Fruit fly (Drosophila melanogaster) whole organism, adult: ENCODE data around the gene rho-4.

ENCODE experiments used
- CG11617 ChIP-seq: fragments of 200-800 bp; sonication (Bioruptor generic); optimal IDR thresholded peaks from 2 replicates; lab custom pipeline; 2017; ENCODE audit warnings: mild to moderate bottlenecking, missing biosample characterization, missing genetic modification reagents, missing genetic modification characterization
- CG33017 ChIP-seq: fragments of 200-800 bp; sonication (Bioruptor generic); optimal IDR thresholded peaks from 2 replicates; lab custom pipeline; 2018; ENCODE audit warnings: missing biosample characterization, mild to moderate bottlenecking, missing genetic modification characterization, moderate library complexity
- CG7045 ChIP-seq: fragments of 200-800 bp; sonication (Bioruptor generic); optimal IDR thresholded peaks from 2 replicates; lab custom pipeline; 2017; ENCODE audit warnings: missing biosample characterization, mild to moderate bottlenecking, missing genetic modification characterization

DNA sequence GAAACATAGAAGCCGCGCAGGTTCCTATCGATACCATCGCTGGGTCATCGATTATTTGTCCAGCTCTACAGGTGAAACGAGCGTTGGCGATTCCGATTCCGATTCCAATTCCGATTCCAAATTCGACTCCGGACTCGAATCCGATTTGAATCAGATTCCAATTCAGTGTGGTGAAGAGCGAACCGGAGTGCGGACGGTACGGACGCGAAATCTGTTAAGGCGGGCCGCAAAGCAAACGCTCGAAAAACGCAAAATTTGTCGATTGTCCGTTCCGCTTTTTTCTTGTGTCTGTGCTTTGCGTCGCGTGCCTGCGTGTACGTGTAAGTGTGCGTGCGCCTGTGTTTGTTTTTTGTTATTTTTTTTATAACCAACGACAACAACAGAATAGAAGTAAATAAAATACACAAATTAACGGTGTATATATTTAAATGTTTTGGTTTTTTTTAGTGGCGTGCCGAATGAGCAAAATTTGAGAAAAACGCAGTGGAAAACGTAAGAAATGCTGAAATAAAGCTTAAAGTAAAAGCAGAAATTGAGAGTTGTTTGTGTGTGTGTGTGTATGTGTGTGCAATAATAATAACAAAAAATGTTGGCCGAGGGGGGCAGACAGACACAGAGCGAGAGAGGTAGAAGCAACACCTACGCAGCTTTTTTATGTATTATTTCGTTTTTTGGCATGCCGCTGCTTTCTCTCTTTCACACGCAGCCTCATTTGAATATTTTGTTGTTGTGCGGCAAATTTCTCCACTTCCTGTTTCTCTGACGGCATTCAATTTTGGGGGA is 22.4 kb downstream of the rho-4 start, which contains the start of gene Ptp10D:
- no peak for TF ChIP-seq CG7045 (GFP tag; lab: Kevin White, UChicago)
- peak; percentile 10 for TF ChIP-seq CG11617 (GFP tag; lab: Kevin White, UChicago)
- TF ChIP-seq CG33017: no peak
